Fruit fly (Drosophila melanogaster): Measurements from ENCODE around the gene CG12992.

DNA sequence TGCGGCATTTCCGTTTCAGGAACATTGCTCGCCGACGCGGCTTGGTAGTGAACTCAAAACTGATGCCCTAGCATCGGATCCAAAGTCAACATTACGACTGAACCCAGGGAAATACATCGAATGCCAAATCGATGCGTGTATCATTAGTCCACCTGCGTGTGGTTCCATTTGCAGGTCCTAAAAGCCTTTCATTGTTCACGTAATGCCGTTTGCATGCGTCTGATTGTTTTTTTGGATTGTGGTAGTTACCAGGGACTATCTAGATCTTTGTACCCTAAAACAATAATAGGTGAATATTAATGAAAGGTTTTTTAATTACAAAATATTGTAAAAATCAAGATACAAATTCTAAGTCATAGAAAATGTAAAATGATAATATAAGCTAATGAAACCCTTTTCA is 19.5 kb upstream of the CG12992 start, which contains the start of gene ppk23:
- TF ChIP-seq CG17806 (tag; optimal IDR thresholded peaks at IDR 0.05) (no peak), CG13204 (GFP tag; optimal IDR thresholded peaks at IDR 0.05) (no peak), CG15710 (tag; optimal IDR thresholded peaks at IDR 0.05) (no peak), rn (GFP tag; IDR thresholded peaks at IDR 0.05) (no peak), CG4496 (GFP tag; IDR thresholded peaks at IDR 0.05) (no peak), CG10348 (GFP tag; IDR thresholded peaks at IDR 0.05) (no peak), CG14655 (GFP tag; optimal IDR thresholded peaks at IDR 0.05) (no peak), CG32121 (GFP tag; IDR thresholded peaks at IDR 0.05) (no peak), fd96Ca (GFP tag; IDR thresholded peaks at IDR 0.05) (no peak), CG12605 (GFP tag; IDR thresholded peaks at IDR 0.05) (no peak), CG34367 (tag; optimal IDR thresholded peaks at IDR 0.05) (no peak), Pif1A (GFP tag; optimal IDR thresholded peaks at IDR 0.05) (no peak)

Data from whole organism, pupa.